Fruit fly (Drosophila melanogaster) whole organism, wandering third instar larva: ENCODE measurements around the gene GV1.

Experiments used
- Abd-B ChIP-seq: fragments of >200 bp; optimal IDR thresholded peaks from 2 replicates; lab custom pipeline; 2017; ENCODE audit warnings: missing biosample characterization, missing genetic modification characterization
- Dfd ChIP-seq: fragments of >200 bp; optimal IDR thresholded peaks from 2 replicates; lab custom pipeline; 2017; ENCODE audit warnings: missing biosample characterization, missing genetic modification characterization
- HLH106 ChIP-seq: fragments of 200-800 bp; optimal IDR thresholded peaks from 3 replicates; lab custom pipeline; 2019; ENCODE audit warnings: missing biosample characterization, mild to moderate bottlenecking, missing genetic modification characterization, moderate library complexity
- Hr83 ChIP-seq: fragments of 200-300 bp; sonication (Bioruptor generic); optimal IDR thresholded peaks from 2 replicates; lab custom pipeline; 2016; ENCODE audit warnings: missing biosample characterization, mild to moderate bottlenecking, missing genetic modification characterization, moderate library complexity; ENCODE audit not compliant: poor library complexity, severe bottlenecking
- Myc ChIP-seq: fragments of >200 bp; optimal IDR thresholded peaks from 2 replicates; lab custom pipeline; 2017
- Sp1 ChIP-seq: fragments of 200-800 bp; sonication (Bioruptor generic); optimal IDR thresholded peaks from 3 replicates; lab custom pipeline; 2019; ENCODE audit warnings: missing biosample characterization, mild to moderate bottlenecking, missing genetic modification characterization, moderate library complexity
- ey ChIP-seq: fragments of 200-800 bp; sonication (Bioruptor generic); optimal IDR thresholded peaks from 2 replicates; lab custom pipeline; 2016; ENCODE audit warnings: missing biosample characterization, missing genetic modification characterization
- fru ChIP-seq: fragments of 200-800 bp; sonication (Bioruptor generic); optimal IDR thresholded peaks from 3 replicates; lab custom pipeline; 2016; ENCODE audit warnings: missing biosample characterization, mild to moderate bottlenecking, missing genetic modification characterization
- h ChIP-seq: fragments of 200-800 bp; sonication (Bioruptor generic); optimal IDR thresholded peaks from 3 replicates; lab custom pipeline; 2016; ENCODE audit warnings: missing biosample characterization, mild to moderate bottlenecking, missing genetic modification characterization
- jim ChIP-seq: fragments of 175-275, 200-325 bp; sonication (Bioruptor generic); optimal IDR thresholded peaks from 2 replicates; lab custom pipeline; 2016; ENCODE audit warnings: missing biosample characterization, mild to moderate bottlenecking, missing genetic modification characterization
- lola ChIP-seq: fragments of >200 bp; optimal IDR thresholded peaks from 2 replicates; lab custom pipeline; 2017; ENCODE audit warnings: missing biosample characterization, missing genetic modification characterization
- tai ChIP-seq: sonication (Bioruptor generic); optimal IDR thresholded peaks from 2 replicates; lab custom pipeline; 2016; ENCODE audit warnings: missing biosample characterization, missing genetic modification characterization

dm6 chr3L:1869719-1870118, 59.3 kb downstream of the GV1 start, which contains the start of gene CG13924:
- TF ChIP-seq lola (GFP tag; lab: Kevin White, UChicago) (no peak), tai (GFP tag; lab: Kevin White, UChicago) (no peak), Dfd (GFP tag; lab: Kevin White, UChicago) (no peak), fru (no peak), ey (GFP tag; lab: Kevin White, UChicago) (no peak), jim (GFP tag; lab: Kevin White, UChicago) (no peak), Abd-B (GFP tag; lab: Kevin White, UChicago) (no peak), HLH106 (no peak), h (GFP tag; lab: Kevin White, UChicago) (no peak), Hr83 (GFP tag; lab: Kevin White, UChicago) (no peak), Sp1 (GFP tag; lab: Kevin White, UChicago) (no peak), Myc (lab: Kevin White, UChicago) (no peak)
